Worm (Caenorhabditis elegans) whole organism, L1 larva: ENCODE measurements around the gene T01D1.5.

ENCODE experiments used
- C04F5.9 ChIP-seq: sonication (generic microtip); optimal IDR thresholded peaks from 2 replicates; lab custom pipeline; 2016; ENCODE audit warnings: missing genetic modification characterization, missing compliant biosample characterization
- C34B4.2 ChIP-seq: sonication (generic microtip); optimal IDR thresholded peaks from 2 replicates; lab custom pipeline; 2017; ENCODE audit warnings: mild to moderate bottlenecking, missing genetic modification characterization, missing compliant biosample characterization
- F16B12.6 ChIP-seq: fragments of 150-350 bp; optimal IDR thresholded peaks from 2 replicates; lab custom pipeline; 2014; ENCODE audit warnings: missing biosample characterization, missing genetic modification characterization
- Y116A8C.19 ChIP-seq: sonication (generic microtip); optimal IDR thresholded peaks from 2 replicates; lab custom pipeline; 2016; ENCODE audit warnings: missing compliant biosample characterization, missing genetic modification characterization, borderline replicate concordance
- aly-2 ChIP-seq: fragments of 150-350 bp; optimal IDR thresholded peaks from 2 replicates; lab custom pipeline; 2014; ENCODE audit warnings: missing biosample characterization, missing genetic modification characterization
- ama-1 ChIP-seq: fragments of 150-350 bp; optimal IDR thresholded peaks from 2 replicates; lab custom pipeline; 2014
- blmp-1 ChIP-seq: fragments of 150-350 bp; optimal IDR thresholded peaks from 2 replicates; lab custom pipeline; 2014; ENCODE audit warnings: missing biosample characterization, missing genetic modification characterization
- ceh-63 ChIP-seq: fragments of 200-800 bp; sonication (Bioruptor generic); optimal IDR thresholded peaks from 2 replicates; lab custom pipeline; 2018; ENCODE audit warnings: mild to moderate bottlenecking, missing genetic modification characterization, missing compliant biosample characterization
- ceh-8 ChIP-seq: fragments of 200-800 bp; sonication (Bioruptor generic); optimal IDR thresholded peaks from 2 replicates; lab custom pipeline; 2018; ENCODE audit warnings: mild to moderate bottlenecking, missing genetic modification characterization, moderate library complexity, missing compliant biosample characterization
- ces-1 ChIP-seq: fragments of 150-350 bp; optimal IDR thresholded peaks from 2 replicates; lab custom pipeline; 2014; ENCODE audit warnings: missing biosample characterization, missing genetic modification reagents, missing genetic modification characterization
- dpl-1 ChIP-seq, 3 experiments: fragments of 150-350 bp in 2 of 3; sonication (generic microtip) in 1 of 3; optimal IDR thresholded peaks; 2 replicates each; lab custom pipeline; 2014 to 2017; ENCODE audit warnings: missing biosample characterization in 3 of 3, missing genetic modification characterization in 3 of 3, missing genetic modification reagents in 3 of 3
- dsc-1 ChIP-seq: sonication (generic microtip); optimal IDR thresholded peaks from 2 replicates; lab custom pipeline; 2016; ENCODE audit warnings: mild to moderate bottlenecking, missing genetic modification characterization, missing compliant biosample characterization
- efl-1 ChIP-seq, 4 experiments: fragments of 150-350 bp; optimal IDR thresholded peaks in 3 of 4; peaks in 1 of 4; 1 replicate in 1 of 4; 2 replicates in 3 of 4; lab custom pipeline; 2014; ENCODE audit warnings: missing biosample characterization in 2 of 4, missing genetic modification characterization in 2 of 4, missing genetic modification reagents in 2 of 4
- egl-27 ChIP-seq, 2 experiments: fragments of 150-350 bp in 1 of 2; sonication (generic microtip); optimal IDR thresholded peaks; 3 replicates each; lab custom pipeline; 2017 to 2018; ENCODE audit warnings: missing biosample characterization in 2 of 2, missing genetic modification characterization in 2 of 2, missing genetic modification reagents in 2 of 2
- elt-3 ChIP-seq, 6 experiments: fragments of 150-350 bp in 1 of 6; sonication (generic microtip); optimal IDR thresholded peaks; 2 replicates each; lab custom pipeline; 2017 to 2018; ENCODE audit warnings: missing biosample characterization in 6 of 6, missing genetic modification characterization in 6 of 6, inconsistent platforms in 1 of 6
- ets-5 ChIP-seq: fragments of 200-800 bp; sonication (Bioruptor generic); IDR thresholded peaks from 2 replicates; pipeline ENCODE4 v1.3.6; 2022; ENCODE audit warnings: missing genetic modification characterization, missing compliant biosample characterization
- fkh-4 ChIP-seq: sonication (generic microtip); optimal IDR thresholded peaks from 2 replicates; lab custom pipeline; 2016; ENCODE audit warnings: missing compliant biosample characterization, missing genetic modification characterization, borderline replicate concordance
- grh-1 ChIP-seq: fragments of 200-800 bp; sonication (Bioruptor generic); IDR thresholded peaks from 2 replicates; pipeline ENCODE4 v1.3.6; 2022; ENCODE audit warnings: missing genetic modification reagents, missing genetic modification characterization, missing compliant biosample characterization
- hlh-17 ChIP-seq: fragments of 200-800 bp; sonication (Bioruptor generic); optimal IDR thresholded peaks from 2 replicates; lab custom pipeline; 2018; ENCODE audit warnings: missing genetic modification characterization, mild to moderate bottlenecking, missing compliant biosample characterization, moderate library complexity, borderline replicate concordance
- hlh-4 ChIP-seq: sonication (generic microtip); optimal IDR thresholded peaks from 2 replicates; lab custom pipeline; 2016; ENCODE audit warnings: mild to moderate bottlenecking, missing genetic modification characterization, missing compliant biosample characterization
- hpl-2 ChIP-seq: fragments of 150-350 bp; optimal IDR thresholded peaks from 2 replicates; lab custom pipeline; 2014; ENCODE audit warnings: missing biosample characterization, missing genetic modification reagents, missing genetic modification characterization
- irx-1 ChIP-seq: sonication (generic microtip); optimal IDR thresholded peaks from 2 replicates; lab custom pipeline; 2016; ENCODE audit warnings: missing genetic modification characterization, missing compliant biosample characterization
- jun-1 ChIP-seq: fragments of 150-350 bp; optimal IDR thresholded peaks from 2 replicates; lab custom pipeline; 2014; ENCODE audit warnings: missing biosample characterization, missing genetic modification reagents, missing genetic modification characterization
- lin-14 ChIP-seq: fragments of 200-800 bp; sonication (Bioruptor generic); optimal IDR thresholded peaks from 2 replicates; lab custom pipeline; 2018; ENCODE audit warnings: mild to moderate bottlenecking, missing genetic modification characterization, moderate library complexity, missing compliant biosample characterization
- lin-15B ChIP-seq: fragments of 150-350 bp; sonication (generic microtip); optimal IDR thresholded peaks from 3 replicates; lab custom pipeline; 2014; ENCODE audit warnings: missing biosample characterization, missing genetic modification characterization
- lsy-2 ChIP-seq, 2 experiments: fragments of 150-350 bp; optimal IDR thresholded peaks; 2 replicates each; lab custom pipeline; 2014; ENCODE audit warnings: missing biosample characterization in 2 of 2, missing genetic modification characterization in 2 of 2
- mdl-1 ChIP-seq, 2 experiments: fragments of 150-350 bp; optimal IDR thresholded peaks; 2 replicates each; lab custom pipeline; 2014 to 2017; ENCODE audit warnings: missing biosample characterization in 2 of 2, missing genetic modification characterization in 2 of 2, inconsistent platforms in 1 of 2
- mef-2 ChIP-seq: fragments of 150-350 bp; optimal IDR thresholded peaks from 2 replicates; lab custom pipeline; 2014; ENCODE audit warnings: missing biosample characterization, missing genetic modification characterization
- nhr-20 ChIP-seq: sonication (generic microtip); optimal IDR thresholded peaks from 2 replicates; lab custom pipeline; 2016; ENCODE audit warnings: mild to moderate bottlenecking, missing genetic modification characterization, missing compliant biosample characterization
- nhr-28 ChIP-seq: fragments of 150-350 bp; optimal IDR thresholded peaks from 2 replicates; lab custom pipeline; 2014; ENCODE audit warnings: missing biosample characterization, missing genetic modification characterization
- nhr-71 ChIP-seq: sonication (generic microtip); optimal IDR thresholded peaks from 2 replicates; lab custom pipeline; 2016; ENCODE audit warnings: mild to moderate bottlenecking, missing genetic modification characterization, moderate library complexity, missing compliant biosample characterization
- nhr-76 ChIP-seq: sonication (generic microtip); optimal IDR thresholded peaks from 2 replicates; lab custom pipeline; 2017; ENCODE audit warnings: missing biosample characterization, missing genetic modification characterization
- nhr-84 ChIP-seq: sonication (generic microtip); optimal IDR thresholded peaks from 2 replicates; lab custom pipeline; 2017; ENCODE audit warnings: missing biosample characterization, missing genetic modification characterization
- nhr-85 ChIP-seq: sonication (generic microtip); peaks from one replicate; lab custom pipeline; 2016; ENCODE audit warnings: missing genetic modification characterization, inconsistent platforms, missing compliant biosample characterization
- pax-3 ChIP-seq: fragments of 200-800 bp; sonication (Bioruptor generic); optimal IDR thresholded peaks from 2 replicates; lab custom pipeline; 2018; ENCODE audit warnings: mild to moderate bottlenecking, missing genetic modification characterization, moderate library complexity, missing compliant biosample characterization
- skn-1 ChIP-seq: fragments of 150-350 bp; optimal IDR thresholded peaks from 2 replicates; lab custom pipeline; 2014; ENCODE audit warnings: missing biosample characterization, missing genetic modification characterization
- snpc-4 ChIP-seq: fragments of 150-350 bp; optimal IDR thresholded peaks from 2 replicates; lab custom pipeline; 2014; ENCODE audit warnings: missing biosample characterization, missing genetic modification characterization
- tlp-1 ChIP-seq: fragments of 150-350 bp; optimal IDR thresholded peaks from 2 replicates; lab custom pipeline; 2014; ENCODE audit warnings: missing biosample characterization, missing genetic modification characterization
- unc-130 ChIP-seq: fragments of 150-350 bp; optimal IDR thresholded peaks from 2 replicates; lab custom pipeline; 2017; ENCODE audit warnings: missing biosample characterization, missing genetic modification characterization, inconsistent platforms
- zag-1 ChIP-seq: fragments of 150-350 bp; optimal IDR thresholded peaks from 2 replicates; lab custom pipeline; 2014; ENCODE audit warnings: missing biosample characterization, missing genetic modification characterization
- zip-4 ChIP-seq: fragments of 200-800 bp; sonication (Bioruptor generic); optimal IDR thresholded peaks from 2 replicates; lab custom pipeline; 2018; ENCODE audit warnings: mild to moderate bottlenecking, missing genetic modification characterization, moderate library complexity, missing compliant biosample characterization

T01D1.5 gene

DNA sequence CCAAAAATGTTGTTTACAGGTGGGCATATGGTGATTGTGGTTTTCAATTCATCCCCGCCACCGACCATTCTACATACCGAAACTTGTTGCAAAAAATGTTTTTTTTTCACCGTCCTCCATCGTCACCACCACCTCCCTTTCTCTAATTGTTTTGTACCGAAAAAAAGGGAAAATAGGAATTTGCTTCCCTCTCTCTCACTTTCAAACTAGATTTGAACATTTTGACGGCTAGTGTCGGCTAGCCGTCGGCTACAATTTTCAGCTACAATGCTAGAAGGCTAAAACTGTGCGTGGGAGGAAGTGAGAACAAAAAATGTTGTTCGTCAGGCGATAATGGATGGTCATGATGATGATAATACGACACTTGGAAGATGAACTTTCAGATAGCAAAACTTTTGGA, 10.7 kb downstream of the T01D1.5 start:
- TF ChIP-seq ceh-63 (GFP tag; lab: Kevin White, UChicago) (no peak), blmp-1 (peak; percentile 80), hlh-17 (GFP tag; lab: Kevin White, UChicago) (no peak), efl-1 (optimal IDR thresholded peaks at IDR 0.05; lab: Kevin White, UChicago) (no peak), efl-1 (GFP tag; optimal IDR thresholded peaks at IDR 0.05 in 1 of 2; lab: Kevin White, UChicago) (peak in 1 of 2 experiments; percentile 54), irx-1 (tag; lab: Kevin White, UChicago) (no peak)
- TF ChIP-seq, all 84 proteins: peak for 2

DNA sequence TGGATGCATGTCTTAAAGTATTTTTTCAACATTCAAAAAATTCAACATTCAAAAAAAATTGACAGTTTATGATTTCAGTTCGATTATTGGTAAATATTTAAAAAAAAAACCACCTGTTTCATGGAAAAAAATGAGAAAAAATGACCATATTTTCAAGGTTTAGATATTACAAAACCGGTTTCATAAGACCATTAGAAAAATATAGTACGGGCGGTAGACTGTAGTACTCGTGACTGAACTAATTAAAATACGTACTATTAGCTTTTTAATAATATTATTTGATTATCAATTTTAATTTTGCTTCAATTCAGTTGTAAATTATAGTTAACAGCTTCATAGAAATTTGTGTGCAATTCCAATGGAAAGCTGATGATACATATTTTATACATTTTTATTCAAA, 12.2 kb downstream of the T01D1.5 start:
- TF ChIP-seq lin-15B (tag; lab: Kevin White, UChicago) = no peak
- peak; percentile 11 for TF ChIP-seq nhr-71
- TF ChIP-seq elt-3 (tag; optimal IDR thresholded peaks at IDR 0.05; lab: Kevin White, UChicago) = peak in 1 of 6 experiments; percentile 8
- no peak for TF ChIP-seq pax-3
- no peak for TF ChIP-seq zag-1 (tag; lab: Kevin White, UChicago)
- no peak for TF ChIP-seq hpl-2 (GFP tag; lab: Kevin White, UChicago)
- no peak for TF ChIP-seq egl-27 (tag; optimal IDR thresholded peaks at IDR 0.05; lab: Kevin White, UChicago)
- no peak for TF ChIP-seq fkh-4
- TF ChIP-seq nhr-85 (tag; lab: Kevin White, UChicago) = peak; percentile 69
- TF ChIP-seq mdl-1 (tag; optimal IDR thresholded peaks at IDR 0.05; lab: Kevin White, UChicago) = no peak
- TF ChIP-seq lin-14 = peak; percentile 41
- TF ChIP-seq dsc-1 = no peak
- TF ChIP-seq grh-1 (GFP tag; lab: Robert Waterston, UW) = peak; percentile 62
- no peak for TF ChIP-seq nhr-28
- TF ChIP-seq Y116A8C.19 (tag; lab: Kevin White, UChicago) = no peak
- TF ChIP-seq ets-5 = no peak
- TF ChIP-seq dpl-1 (GFP tag; optimal IDR thresholded peaks at IDR 0.05; lab: Kevin White, UChicago) = no peak
- no peak for TF ChIP-seq ceh-8 (GFP tag; lab: Kevin White, UChicago)
- no peak for TF ChIP-seq F16B12.6
- TF ChIP-seq C04F5.9 = no peak
- TF ChIP-seq zip-4 (GFP tag; lab: Kevin White, UChicago) = no peak
- peak; percentile 31 for TF ChIP-seq nhr-20 (tag; lab: Kevin White, UChicago)
- no peak for TF ChIP-seq unc-130 (tag; lab: Kevin White, UChicago)
- no peak for TF ChIP-seq nhr-76 (tag; lab: Kevin White, UChicago)
- no peak for TF ChIP-seq ama-1 (lab: Kevin White, UChicago)

DNA sequence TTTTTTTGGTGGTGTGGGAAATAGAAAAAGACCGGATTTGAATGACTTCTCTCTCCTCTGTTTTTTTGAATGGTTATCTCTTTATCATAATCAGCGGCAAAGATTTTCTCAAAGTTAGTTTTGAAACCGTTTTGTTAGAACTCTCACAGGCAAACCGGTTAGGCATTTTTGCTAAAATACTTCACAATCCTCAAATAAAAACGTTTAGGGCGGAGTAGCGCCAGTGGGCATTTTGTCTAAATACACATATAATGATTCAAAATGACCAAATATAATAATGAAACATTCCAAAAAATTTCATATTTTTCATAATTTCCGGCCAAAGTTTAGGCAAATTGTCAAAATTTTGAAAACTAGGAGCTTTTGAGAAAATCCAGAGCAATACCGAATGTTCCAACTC, 13.0 kb downstream of the T01D1.5 start, which contains the start of gene T01D1.3:
Gene T01D1.3 (minus strand): TSS at position 101 of the 400 bp plus-strand sequence.
- TF ChIP-seq ces-1 (GFP tag; lab: Kevin White, UChicago) (no peak), dsc-1 (no peak), hlh-4 (tag; lab: Kevin White, UChicago) (no peak), ceh-8 (GFP tag; lab: Kevin White, UChicago) (no peak), aly-2 (tag; lab: Kevin White, UChicago) (no peak), elt-3 (tag; optimal IDR thresholded peaks at IDR 0.05; lab: Kevin White, UChicago) (no peak), tlp-1 (tag; lab: Kevin White, UChicago) (no peak), C34B4.2 (tag; lab: Kevin White, UChicago) (no peak), snpc-4 (tag; lab: Kevin White, UChicago) (no peak), nhr-84 (no peak), lsy-2 (tag; optimal IDR thresholded peaks at IDR 0.05; lab: Kevin White, UChicago) (no peak), skn-1 (tag; lab: Kevin White, UChicago) (no peak), mef-2 (tag; lab: Kevin White, UChicago) (no peak), nhr-76 (tag; lab: Kevin White, UChicago) (no peak), jun-1 (tag; lab: Kevin White, UChicago) (no peak), egl-27 (tag; optimal IDR thresholded peaks at IDR 0.05; lab: Kevin White, UChicago) (no peak)
- TF ChIP-seq, all 84 proteins: peak for 0
